Worm (Caenorhabditis elegans): ENCODE results near the gene Y38A10A.2.

The Y38A10A.2 gene

DNA sequence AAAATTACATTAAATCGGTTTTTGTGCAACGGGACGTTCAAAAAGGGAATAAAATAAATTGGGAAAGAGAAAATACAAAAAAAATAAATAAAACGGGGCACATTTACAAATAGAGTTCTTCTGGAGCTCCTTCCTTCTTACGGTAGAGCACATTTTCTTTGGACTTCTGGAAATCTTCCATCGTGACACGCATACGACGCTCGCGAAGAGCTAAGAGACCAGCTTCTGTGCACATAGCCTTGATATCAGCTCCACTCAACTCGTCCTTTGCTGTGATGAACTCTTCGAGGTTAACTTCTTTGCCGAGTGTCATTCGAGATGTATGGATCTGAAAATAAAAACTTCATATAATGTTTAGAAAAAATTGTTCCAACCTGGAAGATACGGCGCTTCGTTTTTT lies 47.1 kb downstream of the Y38A10A.2 start:
- no peak for TF ChIP-seq nhr-77 (tag; optimal IDR thresholded peaks at IDR 0.05)
- peak; percentile 16 for TF ChIP-seq nhr-23 (tag; optimal IDR thresholded peaks at IDR 0.05)

- TF ChIP-seq snpc-4 (tag; optimal IDR thresholded peaks at IDR 0.05): no peak
- no peak for TF ChIP-seq fos-1 (tag; optimal IDR thresholded peaks at IDR 0.05)
- no peak for TF ChIP-seq hmg-11 (tag; optimal IDR thresholded peaks at IDR 0.05)
- TF ChIP-seq pha-4 (tag; optimal IDR thresholded peaks at IDR 0.05): no peak
- no peak for TF ChIP-seq ceh-82 (tag; optimal IDR thresholded peaks at IDR 0.05)
- no peak for TF ChIP-seq nhr-11 (tag; optimal IDR thresholded peaks at IDR 0.05)
- no peak for TF ChIP-seq elt-1 (tag; optimal IDR thresholded peaks at IDR 0.05)
- no peak for TF ChIP-seq lin-15B (tag; optimal IDR thresholded peaks at IDR 0.05)
- no peak for TF ChIP-seq R02D3.7 (tag; optimal IDR thresholded peaks at IDR 0.05)
- TF ChIP-seq mml-1 (tag; optimal IDR thresholded peaks at IDR 0.05): no peak
- TF ChIP-seq ceh-16 (tag; optimal IDR thresholded peaks at IDR 0.05): no peak
- TF ChIP-seq nhr-23 (tag; optimal IDR thresholded peaks at IDR 0.05): no peak
- TF ChIP-seq nhr-237 (tag; optimal IDR thresholded peaks at IDR 0.05): no peak
- no peak for TF ChIP-seq ZK546.5 (tag; optimal IDR thresholded peaks at IDR 0.05)
- no peak for TF ChIP-seq nhr-77 (tag; optimal IDR thresholded peaks at IDR 0.05)
- no peak for TF ChIP-seq nhr-25 (tag; optimal IDR thresholded peaks at IDR 0.05)
- no peak for TF ChIP-seq ztf-11 (tag; optimal IDR thresholded peaks at IDR 0.05)
- TF ChIP-seq unc-62 (GFP tag; optimal IDR thresholded peaks at IDR 0.05): no peak
- no peak for TF ChIP-seq mdl-1 (tag; optimal IDR thresholded peaks at IDR 0.05)
- no peak for TF ChIP-seq lin-39 (tag; optimal IDR thresholded peaks at IDR 0.05)
Measured at ce11 chrV:6015546-6016089, 47.6 kb downstream of the Y38A10A.2 start.

ce11 chrV:6012401-6012800 lies 50.8 kb downstream of the Y38A10A.2 start:
- TF ChIP-seq egl-5 (tag; optimal IDR thresholded peaks at IDR 0.05): no peak
- TF ChIP-seq nhr-67 (tag; optimal IDR thresholded peaks at IDR 0.05): no peak
- TF ChIP-seq ama-1 (optimal IDR thresholded peaks at IDR 0.05): no peak
- TF ChIP-seq mml-1 (tag; optimal IDR thresholded peaks at IDR 0.05): no peak
- no peak for TF ChIP-seq eor-1 (tag; optimal IDR thresholded peaks at IDR 0.05)
- no peak for TF ChIP-seq pha-4 (tag; optimal IDR thresholded peaks at IDR 0.05)
- no peak for TF ChIP-seq mdl-1 (tag; optimal IDR thresholded peaks at IDR 0.05)
- no peak for TF ChIP-seq nhr-76 (tag; optimal IDR thresholded peaks at IDR 0.05)
- TF ChIP-seq fkh-10 (GFP tag; optimal IDR thresholded peaks at IDR 0.05): no peak
- no peak for TF ChIP-seq daf-12 (tag; optimal IDR thresholded peaks at IDR 0.05)
- peak; percentile 32 for TF ChIP-seq pqm-1 (tag; optimal IDR thresholded peaks at IDR 0.05)
- TF ChIP-seq elt-2 (tag; optimal IDR thresholded peaks at IDR 0.05): peak; percentile 45
- no peak for TF ChIP-seq snpc-4 (tag; optimal IDR thresholded peaks at IDR 0.05)

DNA sequence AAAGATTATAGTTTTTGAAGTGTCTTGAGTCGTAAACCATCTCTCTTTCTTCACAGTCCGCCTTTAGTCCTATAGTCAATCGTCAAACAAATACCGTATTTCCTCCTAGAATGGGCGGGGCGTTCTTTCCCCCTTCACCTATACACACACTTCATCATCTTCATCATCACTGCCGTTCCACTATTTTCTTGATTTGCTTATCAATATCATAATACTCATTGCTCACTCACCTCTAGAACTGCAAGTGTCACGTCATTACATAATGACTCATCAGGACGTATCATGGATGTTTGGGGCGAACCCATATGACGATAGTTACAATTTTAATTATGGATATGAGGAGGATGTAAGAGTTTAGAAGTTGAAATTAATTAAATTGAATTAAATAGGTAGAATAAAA lies 52.6 kb downstream of the Y38A10A.2 start:
- TF ChIP-seq R02D3.7 (tag; optimal IDR thresholded peaks at IDR 0.05): no peak
- no peak for TF ChIP-seq lin-39 (tag; optimal IDR thresholded peaks at IDR 0.05)
- TF ChIP-seq jun-1 (tag; optimal IDR thresholded peaks at IDR 0.05): peak; percentile 64

ce11 chrV:6007927-6008326 lies 55.3 kb downstream of the Y38A10A.2 start:
- TF ChIP-seq sea-2 (GFP tag; optimal IDR thresholded peaks at IDR 0.05) (no peak), unc-62 (GFP tag; optimal IDR thresholded peaks at IDR 0.05) (no peak), elt-3 (tag; optimal IDR thresholded peaks at IDR 0.05) (no peak), daf-12 (tag; optimal IDR thresholded peaks at IDR 0.05) (no peak), mdl-1 (tag; optimal IDR thresholded peaks at IDR 0.05) (no peak), tbx-2 (tag; optimal IDR thresholded peaks at IDR 0.05) (no peak), nhr-28 (tag; optimal IDR thresholded peaks at IDR 0.05) (no peak), fos-1 (tag; optimal IDR thresholded peaks at IDR 0.05) (no peak), nhr-237 (tag; optimal IDR thresholded peaks at IDR 0.05) (no peak), pha-4 (tag; optimal IDR thresholded peaks at IDR 0.05) (no peak), ceh-16 (tag; optimal IDR thresholded peaks at IDR 0.05) (no peak), jun-1 (tag; optimal IDR thresholded peaks at IDR 0.05) (no peak), elt-1 (tag; optimal IDR thresholded peaks at IDR 0.05) (no peak), unc-39 (tag; optimal IDR thresholded peaks at IDR 0.05) (no peak), ztf-11 (tag; optimal IDR thresholded peaks at IDR 0.05) (no peak), ceh-82 (tag; optimal IDR thresholded peaks at IDR 0.05) (no peak), mml-1 (tag; optimal IDR thresholded peaks at IDR 0.05) (no peak)
